Worm (Caenorhabditis elegans) whole organism, L4 larva: ENCODE measurements around the gene ZK455.5.

Experiments
- F26F4.8 ChIP-seq: fragments of 200-800 bp; sonication (Bioruptor generic); conservative IDR thresholded peaks from 2 replicates; pipeline ENCODE4 v1.3.6; 2022; ENCODE audit warnings: missing genetic modification characterization, missing compliant biosample characterization
- F44E2.7 ChIP-seq: fragments of 200-800 bp; sonication (Bioruptor generic); IDR thresholded peaks from 2 replicates; pipeline ENCODE4 v2.1.2; 2022; ENCODE audit warnings: missing genetic modification characterization, missing compliant biosample characterization
- Y105C5A.15 ChIP-seq: fragments of 200-800 bp; sonication (Bioruptor generic); IDR thresholded peaks from 2 replicates; pipeline ENCODE4 v1.3.6; 2022; ENCODE audit warnings: missing genetic modification characterization, missing compliant biosample characterization
- Y48G9A.11 ChIP-seq: fragments of 200-800 bp; sonication (Bioruptor generic); IDR thresholded peaks from 2 replicates; pipeline ENCODE4 v1.3.6; 2022; ENCODE audit warnings: missing genetic modification reagents, missing genetic modification characterization, missing compliant biosample characterization
- Y5F2A.4 ChIP-seq: fragments of 200-800 bp; sonication (Bioruptor generic); optimal IDR thresholded peaks from 2 replicates; lab custom pipeline; 2018; ENCODE audit warnings: mild to moderate bottlenecking, missing genetic modification characterization, missing compliant biosample characterization
- Y75B8A.6 ChIP-seq: fragments of 200-800 bp; sonication (Bioruptor generic); IDR thresholded peaks from 2 replicates; pipeline ENCODE4 v1.3.6; 2022; ENCODE audit warnings: missing genetic modification reagents, missing genetic modification characterization, missing compliant biosample characterization
- aha-1 ChIP-seq: fragments of 150-350 bp; peaks from one replicate; lab custom pipeline; 2014; ENCODE audit warnings: missing biosample characterization, missing genetic modification characterization
- ama-1 ChIP-seq: fragments of 150-350 bp; optimal IDR thresholded peaks from 2 replicates; lab custom pipeline; 2014; ENCODE audit warnings: inconsistent platforms, mixed read lengths
- arid-1 ChIP-seq: fragments of 200-800 bp; sonication (Bioruptor generic); conservative IDR thresholded peaks from 2 replicates; pipeline ENCODE4 v1.3.6; 2022; ENCODE audit warnings: missing genetic modification reagents, missing genetic modification characterization, missing compliant biosample characterization
- ceh-20 ChIP-seq: fragments of 200-800 bp; sonication (Bioruptor generic); IDR thresholded peaks from 2 replicates; pipeline ENCODE4 v1.3.6; 2022; ENCODE audit warnings: missing genetic modification reagents, missing genetic modification characterization, missing compliant biosample characterization
- ceh-28 ChIP-seq: fragments of 150-350 bp; optimal IDR thresholded peaks from 2 replicates; lab custom pipeline; 2014; ENCODE audit warnings: missing biosample characterization, missing genetic modification reagents, missing genetic modification characterization
- ceh-44 ChIP-seq: fragments of 200-800 bp; sonication (Bioruptor generic); IDR thresholded peaks from 2 replicates; pipeline ENCODE4 v1.3.6; 2022; ENCODE audit warnings: missing genetic modification reagents, missing genetic modification characterization, missing compliant biosample characterization
- ceh-62 ChIP-seq: sonication (generic microtip); optimal IDR thresholded peaks from 2 replicates; lab custom pipeline; 2017; ENCODE audit warnings: missing biosample characterization, missing genetic modification characterization
- ctbp-1 ChIP-seq: fragments of 200-800 bp; sonication (Bioruptor generic); IDR thresholded peaks from 2 replicates; pipeline ENCODE4 v1.3.6; 2022; ENCODE audit warnings: missing genetic modification reagents, missing genetic modification characterization, missing compliant biosample characterization
- daf-16 ChIP-seq, 3 experiments: sonication (generic microtip); optimal IDR thresholded peaks; 2 replicates each; lab custom pipeline; 2016 to 2017; ENCODE audit warnings: missing genetic modification characterization in 3 of 3, missing genetic modification reagents in 3 of 3, mild to moderate bottlenecking in 2 of 3, missing compliant biosample characterization in 2 of 3, missing biosample characterization in 1 of 3, moderate library complexity in 1 of 3
- dmd-6 ChIP-seq: fragments of 200-800 bp; sonication (Bioruptor generic); IDR thresholded peaks from 2 replicates; pipeline ENCODE4 v1.3.6; 2022; ENCODE audit warnings: missing genetic modification reagents, missing genetic modification characterization, missing compliant biosample characterization
- dmd-8 ChIP-seq: fragments of 200-800 bp; sonication (Bioruptor generic); IDR thresholded peaks from 2 replicates; pipeline ENCODE4 v1.3.6; 2022; ENCODE audit warnings: missing genetic modification characterization, missing compliant biosample characterization
- dve-1 ChIP-seq: sonication (generic microtip); optimal IDR thresholded peaks from 2 replicates; lab custom pipeline; 2017; ENCODE audit warnings: antibody characterized with exemption, mild to moderate bottlenecking, missing genetic modification characterization, missing compliant biosample characterization; ENCODE audit not compliant: insufficient read depth
- egl-27 ChIP-seq: sonication (generic microtip); optimal IDR thresholded peaks from 3 replicates; lab custom pipeline; 2017; ENCODE audit warnings: missing biosample characterization, missing genetic modification reagents, missing genetic modification characterization
- egl-43 ChIP-seq: fragments of 200-800 bp; sonication (Bioruptor generic); IDR thresholded peaks from 2 replicates; pipeline ENCODE4 v1.3.6; 2022; ENCODE audit warnings: missing genetic modification reagents, missing genetic modification characterization, missing compliant biosample characterization
- gei-8 ChIP-seq: fragments of 200-800 bp; sonication (Bioruptor generic); optimal IDR thresholded peaks from 2 replicates; lab custom pipeline; 2018; ENCODE audit warnings: mild to moderate bottlenecking, missing genetic modification characterization, missing compliant biosample characterization
- hif-1 ChIP-seq, 2 experiments: sonication (generic microtip); optimal IDR thresholded peaks; 2 replicates each; lab custom pipeline; 2016 to 2017; ENCODE audit warnings: missing compliant biosample characterization in 2 of 2, missing genetic modification characterization in 2 of 2, missing genetic modification reagents in 2 of 2, missing genotype in 2 of 2, mild to moderate bottlenecking in 1 of 2
- hlh-11 ChIP-seq: fragments of 200-800 bp; sonication (Bioruptor generic); optimal IDR thresholded peaks from 2 replicates; lab custom pipeline; 2018; ENCODE audit warnings: mild to moderate bottlenecking, missing genetic modification characterization, missing compliant biosample characterization
- hlh-30 ChIP-seq: sonication (generic microtip); optimal IDR thresholded peaks from 2 replicates; lab custom pipeline; 2017; ENCODE audit warnings: antibody characterized with exemption, mild to moderate bottlenecking, missing genetic modification characterization, missing compliant biosample characterization; ENCODE audit not compliant: insufficient read depth
- hmg-1.1 ChIP-seq: fragments of 200-800 bp; sonication (Bioruptor generic); IDR thresholded peaks from 2 replicates; pipeline ENCODE4 v1.3.6; 2022; ENCODE audit warnings: missing genetic modification reagents, missing genetic modification characterization, missing compliant biosample characterization
- jun-1 ChIP-seq: fragments of 150-350 bp; optimal IDR thresholded peaks from 2 replicates; lab custom pipeline; 2014; ENCODE audit warnings: missing biosample characterization, missing genetic modification reagents, missing genetic modification characterization
- lin-15B ChIP-seq: fragments of 150-350 bp; sonication (generic microtip); optimal IDR thresholded peaks from 3 replicates; lab custom pipeline; 2014; ENCODE audit warnings: missing biosample characterization, missing genetic modification characterization
- lin-29 ChIP-seq: fragments of 200-800 bp; sonication (Bioruptor generic); IDR thresholded peaks from 2 replicates; pipeline ENCODE4 v1.3.6; 2022; ENCODE audit warnings: missing genetic modification reagents, missing genetic modification characterization, missing compliant biosample characterization
- lsy-2 ChIP-seq, 2 experiments: fragments of 150-350 bp in 1 of 2; sonication (generic microtip) in 1 of 2; optimal IDR thresholded peaks; 2 replicates each; lab custom pipeline; 2014 to 2017; ENCODE audit warnings: missing biosample characterization in 2 of 2, missing genetic modification characterization in 2 of 2
- madf-5 ChIP-seq, 2 experiments: fragments of 200-800 bp; sonication (Bioruptor generic); IDR thresholded peaks; 2 replicates each; pipeline ENCODE4 v1.3.6; 2022; ENCODE audit warnings: missing compliant biosample characterization in 2 of 2, missing genetic modification characterization in 2 of 2
- mdl-1 ChIP-seq, 2 experiments: fragments of 150-350 bp in 1 of 2; sonication (generic microtip) in 1 of 2; optimal IDR thresholded peaks; 2 replicates each; lab custom pipeline; 2014 to 2017; ENCODE audit warnings: missing biosample characterization in 2 of 2, missing genetic modification characterization in 2 of 2
- mxl-3 ChIP-seq: fragments of 200-800 bp; sonication (Bioruptor generic); optimal IDR thresholded peaks from 2 replicates; lab custom pipeline; 2018; ENCODE audit warnings: mild to moderate bottlenecking, missing genetic modification characterization, missing compliant biosample characterization
- nhr-28 ChIP-seq: fragments of 150-350 bp; optimal IDR thresholded peaks from 2 replicates; lab custom pipeline; 2014; ENCODE audit warnings: missing biosample characterization, missing genetic modification characterization
- nhr-41 ChIP-seq: fragments of 200-800 bp; sonication (Bioruptor generic); IDR thresholded peaks from 2 replicates; pipeline ENCODE4 v1.3.6; 2022; ENCODE audit warnings: missing genetic modification reagents, missing genetic modification characterization, missing compliant biosample characterization
- nhr-42 ChIP-seq: fragments of 200-800 bp; sonication (Bioruptor generic); IDR thresholded peaks from 2 replicates; pipeline ENCODE4 v1.3.6; 2022; ENCODE audit warnings: missing genetic modification characterization, missing compliant biosample characterization
- nhr-48 ChIP-seq: sonication (generic microtip); optimal IDR thresholded peaks from 2 replicates; lab custom pipeline; 2016; ENCODE audit warnings: mild to moderate bottlenecking, missing genetic modification characterization, missing compliant biosample characterization
- nhr-76 ChIP-seq: fragments of 150-350 bp; optimal IDR thresholded peaks from 2 replicates; lab custom pipeline; 2014; ENCODE audit warnings: missing biosample characterization, missing genetic modification characterization
- nhr-77 ChIP-seq: fragments of 150-350 bp; optimal IDR thresholded peaks from 2 replicates; lab custom pipeline; 2014; ENCODE audit warnings: missing biosample characterization, missing genetic modification characterization
- pha-4 ChIP-seq, 2 experiments: fragments of 150-350 bp in 1 of 2; fragments of 200-800 bp in 1 of 2; sonication (Bioruptor generic) in 1 of 2; IDR thresholded peaks in 1 of 2; optimal IDR thresholded peaks in 1 of 2; 2 replicates each; pipeline versions ENCODE4 v1.3.6 to Lab custom; 2014 to 2022; ENCODE audit warnings: missing genetic modification characterization in 2 of 2, missing genetic modification reagents in 2 of 2, missing biosample characterization in 1 of 2, missing compliant biosample characterization in 1 of 2
- php-3 ChIP-seq: fragments of 200-800 bp; sonication (Bioruptor generic); IDR thresholded peaks from 2 replicates; pipeline ENCODE4 v1.3.6; 2022; ENCODE audit warnings: missing genetic modification reagents, missing genetic modification characterization, missing compliant biosample characterization
- pqm-1 ChIP-seq: sonication (generic microtip); optimal IDR thresholded peaks from 2 replicates; lab custom pipeline; 2017; ENCODE audit warnings: missing biosample characterization, missing genetic modification characterization
- rbr-2 ChIP-seq: sonication (generic microtip); optimal IDR thresholded peaks from 2 replicates; lab custom pipeline; 2016; ENCODE audit warnings: missing genotype, missing genetic modification characterization, missing compliant biosample characterization
- set-16 ChIP-seq: fragments of 200-800 bp; sonication (Bioruptor generic); IDR thresholded peaks from 2 replicates; pipeline ENCODE4 v1.3.6; 2022; ENCODE audit warnings: missing genetic modification reagents, missing genetic modification characterization, missing compliant biosample characterization
- skn-1 ChIP-seq: fragments of 150-350 bp; optimal IDR thresholded peaks from 2 replicates; lab custom pipeline; 2014; ENCODE audit warnings: missing biosample characterization, missing genetic modification characterization
- snpc-4 ChIP-seq: fragments of 150-350 bp; optimal IDR thresholded peaks from 2 replicates; lab custom pipeline; 2014; ENCODE audit warnings: missing biosample characterization, missing genetic modification characterization
- tra-1 ChIP-seq: fragments of 200-800 bp; sonication (Bioruptor generic); IDR thresholded peaks from 2 replicates; pipeline ENCODE4 v1.3.6; 2022; ENCODE audit warnings: missing genetic modification reagents, missing genetic modification characterization, missing compliant biosample characterization
- unc-39 ChIP-seq: sonication (generic microtip); optimal IDR thresholded peaks from 2 replicates; lab custom pipeline; 2017; ENCODE audit warnings: missing biosample characterization, missing genetic modification characterization
- zfp-2 ChIP-seq: sonication (generic microtip); optimal IDR thresholded peaks from 2 replicates; lab custom pipeline; 2016; ENCODE audit warnings: mild to moderate bottlenecking, missing genetic modification characterization, missing compliant biosample characterization

ZK455.5 gene

DNA sequence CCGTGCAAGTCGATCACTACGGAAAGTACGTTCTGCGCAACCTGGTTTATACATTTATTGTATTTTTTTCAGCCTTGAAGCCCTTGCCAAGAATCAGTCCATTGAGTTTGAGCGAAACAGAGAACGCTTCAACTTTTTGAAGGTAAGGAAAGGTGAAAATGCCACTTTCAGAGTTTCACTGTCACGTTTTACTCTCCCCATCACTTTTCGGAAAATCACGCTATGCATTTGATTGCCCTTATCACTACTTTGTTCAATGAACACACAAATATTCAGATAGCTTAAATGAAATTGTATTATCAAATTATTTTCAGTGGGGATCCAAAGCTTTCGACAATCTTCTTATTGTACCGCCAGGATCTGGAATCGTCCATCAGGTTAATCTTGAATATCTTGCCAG, 13.8 kb upstream of the ZK455.5 start:
- TF ChIP-seq nhr-77 (tag; lab: Kevin White, UChicago) (peak; percentile 63), hlh-30 (tag; lab: Kevin White, UChicago) (peak; percentile 37), ceh-62 (no peak), pqm-1 (tag; lab: Kevin White, UChicago) (peak; percentile 40), daf-16 (GFP tag; optimal IDR thresholded peaks at IDR 0.05; lab: Kevin White, UChicago) (no peak), daf-16 (tag; optimal IDR thresholded peaks at IDR 0.05; lab: Kevin White, UChicago) (peak; percentile 44), jun-1 (tag; lab: Kevin White, UChicago) (no peak), dmd-6 (GFP tag; lab: Robert Waterston, UW) (0 out of 2 replicates have a peak, but pooled peaks have one; percentile 10), dve-1 (peak; percentile 56), pha-4 (GFP tag; IDR thresholded peaks at IDR 0.05; lab: Robert Waterston, UW) (0 out of 2 replicates have a peak, but pooled peaks have one; percentile 18), pha-4 (tag; optimal IDR thresholded peaks at IDR 0.05; lab: Kevin White, UChicago) (no peak), lin-15B (tag; lab: Kevin White, UChicago) (no peak), ceh-28 (tag; lab: Kevin White, UChicago) (no peak), mdl-1 (tag; optimal IDR thresholded peaks at IDR 0.05; lab: Kevin White, UChicago) (peak in 1 of 2 experiments; percentile 19), nhr-28 (tag; lab: Kevin White, UChicago) (peak; percentile 78), Y48G9A.11 (GFP tag; lab: Robert Waterston, UW) (no peak), hlh-11 (tag; lab: Kevin White, UChicago) (peak; percentile 10), nhr-76 (tag; lab: Kevin White, UChicago) (no peak)

DNA sequence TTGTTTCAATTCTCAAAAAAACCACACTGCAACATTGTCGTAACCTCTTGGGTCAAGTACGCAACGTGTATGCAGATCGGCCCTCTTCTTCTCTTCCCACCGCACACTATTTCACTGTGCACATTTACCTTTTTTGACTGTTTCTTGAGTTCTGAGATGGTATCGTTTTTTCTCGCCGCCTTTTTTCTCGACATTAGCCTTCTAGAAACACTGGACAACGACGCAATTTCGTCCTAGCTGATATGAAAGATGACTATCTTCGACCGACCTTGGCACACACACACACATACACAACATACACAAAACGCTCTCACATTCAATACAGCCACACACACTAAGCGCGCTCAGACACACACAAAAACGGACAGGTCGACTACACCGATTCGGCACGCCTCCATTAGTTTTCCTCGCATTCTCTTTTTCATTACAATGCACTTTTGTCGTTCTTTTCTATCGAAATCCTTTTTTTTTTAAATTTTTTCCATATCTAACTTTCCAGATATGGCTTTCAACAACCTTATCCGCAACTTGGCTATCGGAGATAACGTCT, 12.7 kb upstream of the ZK455.5 start, which contains the start of gene aco-1:
Gene aco-1, plus strand, starts transcription at position 500 of the 550 bp plus-strand sequence.
- TF ChIP-seq Y75B8A.6 (GFP tag; lab: Robert Waterston, UW) (no peak), egl-43 (no peak), hmg-1.1 (GFP tag; lab: Robert Waterston, UW) (no peak; the same call in 1 of the 2 replicates), Y5F2A.4 (GFP tag; lab: Kevin White, UChicago) (no peak), ceh-44 (GFP tag; lab: Robert Waterston, UW) (no peak), arid-1 (GFP tag; lab: Robert Waterston, UW) (no peak), php-3 (GFP tag; lab: Robert Waterston, UW) (0 out of 2 replicates have a peak, but pooled peaks have one; percentile 5), pqm-1 (tag; lab: Kevin White, UChicago) (peak; percentile 16), rbr-2 (tag; lab: Kevin White, UChicago) (peak; percentile 4), madf-5 (GFP tag; IDR thresholded peaks at IDR 0.05; lab: Robert Waterston, UW) (no peak), skn-1 (tag; lab: Kevin White, UChicago) (no peak), tra-1 (0 out of 2 replicates have a peak, but pooled peaks have one; percentile 39), gei-8 (GFP tag; lab: Kevin White, UChicago) (no peak), dmd-8 (GFP tag; lab: Robert Waterston, UW) (no peak), set-16 (no peak), nhr-28 (tag; lab: Kevin White, UChicago) (peak; percentile 99), ctbp-1 (GFP tag; lab: Robert Waterston, UW) (no peak), F26F4.8 (no peak), F44E2.7 (no peak), ama-1 (lab: Kevin White, UChicago) (no peak), nhr-41 (no peak), daf-16 (GFP tag; optimal IDR thresholded peaks at IDR 0.05; lab: Kevin White, UChicago) (no peak), daf-16 (tag; optimal IDR thresholded peaks at IDR 0.05; lab: Kevin White, UChicago) (peak; percentile 72), lin-29 (no peak), Y105C5A.15 (GFP tag; lab: Robert Waterston, UW) (no peak), snpc-4 (tag; lab: Kevin White, UChicago) (no peak), hif-1 (tag; optimal IDR thresholded peaks at IDR 0.05; lab: Kevin White, UChicago) (no peak), mxl-3 (GFP tag; lab: Kevin White, UChicago) (peak; percentile 14), nhr-42 (GFP tag; lab: Robert Waterston, UW) (0 out of 2 replicates have a peak, but pooled peaks have one; percentile 19), nhr-48 (tag; lab: Kevin White, UChicago) (no peak), lsy-2 (tag; optimal IDR thresholded peaks at IDR 0.05; lab: Kevin White, UChicago) (no peak), ceh-20 (GFP tag; lab: Robert Waterston, UW) (no peak), unc-39 (tag; lab: Kevin White, UChicago) (no peak), aha-1 (tag; lab: Kevin White, UChicago) (peak; percentile 83), egl-27 (tag; lab: Kevin White, UChicago) (no peak), dmd-6 (GFP tag; lab: Robert Waterston, UW) (peak; percentile 53), zfp-2 (no peak)
